Worm (Caenorhabditis elegans) whole organism, young adult: ENCODE measurements around the gene srh-34.

Experiments
- F23B12.7 ChIP-seq: sonication (generic microtip); optimal IDR thresholded peaks from 2 replicates; lab custom pipeline; 2017; ENCODE audit warnings: missing genetic modification characterization, mild to moderate bottlenecking, missing compliant biosample characterization, antibody characterized with exemption, moderate library complexity; ENCODE audit not compliant: insufficient read depth
- ZK185.1 ChIP-seq: sonication (generic microtip); optimal IDR thresholded peaks from 2 replicates; lab custom pipeline; 2016; ENCODE audit warnings: mild to moderate bottlenecking, missing genetic modification characterization, missing compliant biosample characterization; ENCODE audit not compliant: poor library complexity, severe bottlenecking
- ets-4 ChIP-seq: fragments of 200-800 bp; sonication (Bioruptor generic); optimal IDR thresholded peaks from 2 replicates; lab custom pipeline; 2018; ENCODE audit warnings: mild to moderate bottlenecking, missing genetic modification characterization, missing compliant biosample characterization

ce11 chrV:404210-404669 lies 42.2 kb downstream of the srh-34 start, which contains the start of gene nhr-252:
- TF ChIP-seq ZK185.1 (tag; lab: Kevin White, UChicago) = no peak
- no peak for TF ChIP-seq F23B12.7 (tag; lab: Kevin White, UChicago)
- no peak for TF ChIP-seq ets-4 (GFP tag; lab: Kevin White, UChicago)
